Fruit fly (Drosophila melanogaster) whole organism, embryonic: ENCODE data around the gene Drsl1.
A peak's percentile ranks its signal among the peaks of the same experiment; 100 is the strongest.

Experiments used
- ATbp ChIP-seq: fragments of 200-800 bp; sonication (Bioruptor generic); optimal IDR thresholded peaks from 2 replicates; lab custom pipeline; 2017; ENCODE audit warnings: missing biosample characterization, mild to moderate bottlenecking, missing genetic modification characterization, missing genetic modification reagents
- Aef1 ChIP-seq: fragments of 200-800 bp; sonication (Bioruptor generic); IDR thresholded peaks from 3 replicates; pipeline ENCODE4 v1.3.6; 2022; ENCODE audit warnings: missing biosample characterization, missing genetic modification characterization
- Atf3 ChIP-seq: fragments of 200-800 bp; sonication (Bioruptor generic); optimal IDR thresholded peaks from 3 replicates; lab custom pipeline; 2016; ENCODE audit warnings: missing biosample characterization, missing genetic modification characterization
- BtbVII ChIP-seq: fragments of 200-800 bp; sonication (Bioruptor generic); optimal IDR thresholded peaks from 3 replicates; lab custom pipeline; 2017; ENCODE audit warnings: missing biosample characterization, mild to moderate bottlenecking, missing genetic modification characterization
- CG10543 ChIP-seq: fragments of 200-800 bp; sonication (Bioruptor generic); optimal IDR thresholded peaks from 3 replicates; lab custom pipeline; 2017; ENCODE audit warnings: missing biosample characterization, mild to moderate bottlenecking, missing genetic modification characterization, moderate library complexity
- CG1529 ChIP-seq: fragments of 200-800 bp; sonication (Bioruptor generic); optimal IDR thresholded peaks from 3 replicates; lab custom pipeline; 2018; ENCODE audit warnings: missing biosample characterization, missing genetic modification characterization
- CG1602 ChIP-seq: fragments of 200-800 bp; sonication (Bioruptor generic); optimal IDR thresholded peaks from 3 replicates; lab custom pipeline; 2016; ENCODE audit warnings: missing biosample characterization, missing genetic modification characterization
- CG1603 ChIP-seq: fragments of 200-800 bp; sonication (Bioruptor generic); optimal IDR thresholded peaks from 2 replicates; lab custom pipeline; 2019; ENCODE audit warnings: missing biosample characterization, mild to moderate bottlenecking, missing genetic modification characterization, moderate library complexity
- CG16779 ChIP-seq: fragments of 200-800 bp; sonication (Bioruptor generic); IDR thresholded peaks from 2 replicates; pipeline ENCODE4 v1.3.6; 2022; ENCODE audit warnings: missing biosample characterization, missing genetic modification characterization
- CG17359 ChIP-seq: fragments of 200-800 bp; sonication (Bioruptor generic); optimal IDR thresholded peaks from 3 replicates; lab custom pipeline; 2018; ENCODE audit warnings: missing biosample characterization, mild to moderate bottlenecking, missing genetic modification characterization, moderate library complexity
- CG17385 ChIP-seq: fragments of 200-800 bp; sonication (Bioruptor generic); optimal IDR thresholded peaks from 3 replicates; lab custom pipeline; 2018; ENCODE audit warnings: missing biosample characterization, mild to moderate bottlenecking, missing genetic modification characterization
- CG18599 ChIP-seq: fragments of 200-800 bp; sonication (Bioruptor generic); optimal IDR thresholded peaks from 3 replicates; lab custom pipeline; 2017; ENCODE audit warnings: missing biosample characterization, missing genetic modification characterization, mild to moderate bottlenecking, moderate library complexity, missing genetic modification reagents
- CG2889 ChIP-seq: fragments of 200-800 bp; sonication (Bioruptor generic); IDR thresholded peaks from 3 replicates; pipeline ENCODE4 v1.3.6; 2022; ENCODE audit warnings: missing biosample characterization, missing genetic modification characterization
- CG33213 ChIP-seq: fragments of 200-800 bp; sonication (Bioruptor generic); optimal IDR thresholded peaks from 3 replicates; lab custom pipeline; 2016; ENCODE audit warnings: missing biosample characterization, missing genetic modification characterization
- CG3407 ChIP-seq: fragments of 200-800 bp; sonication (Bioruptor generic); optimal IDR thresholded peaks from 2 replicates; lab custom pipeline; 2018; ENCODE audit warnings: missing biosample characterization, mild to moderate bottlenecking, missing genetic modification characterization
- CG3726 ChIP-seq: fragments of 200-800 bp; sonication (Bioruptor generic); IDR thresholded peaks from 3 replicates; pipeline ENCODE4, ENCODE4 v1.3.6; 2022; ENCODE audit warnings: missing biosample characterization, missing genetic modification characterization
- CG42726 ChIP-seq: fragments of 200-800 bp; sonication (Bioruptor generic); IDR thresholded peaks from 2 replicates; pipeline ENCODE4 v1.3.6; 2022; ENCODE audit warnings: missing biosample characterization, missing genetic modification characterization; ENCODE audit not compliant: partially characterized antibody
- CG43689 ChIP-seq: fragments of 200-800 bp; sonication (Bioruptor generic); IDR thresholded peaks from 2 replicates; pipeline ENCODE4 v1.3.6; 2022; ENCODE audit warnings: missing biosample characterization, missing genetic modification characterization
- CG6654 ChIP-seq: fragments of 200-800 bp; sonication (Bioruptor generic); optimal IDR thresholded peaks from 2 replicates; lab custom pipeline; 2017; ENCODE audit warnings: missing biosample characterization, mild to moderate bottlenecking, missing genetic modification characterization
- CG7271 ChIP-seq: fragments of 200-800 bp; sonication (Bioruptor generic); optimal IDR thresholded peaks from 2 replicates; lab custom pipeline; 2018; ENCODE audit warnings: missing biosample characterization, mild to moderate bottlenecking, missing genetic modification characterization, moderate library complexity
- CG8388 ChIP-seq: fragments of 200-800 bp; sonication (Bioruptor generic); optimal IDR thresholded peaks from 2 replicates; lab custom pipeline; 2019; ENCODE audit warnings: missing biosample characterization, mild to moderate bottlenecking, missing genetic modification characterization, moderate library complexity
- Dad ChIP-seq: fragments of 200-800 bp; sonication (Bioruptor generic); optimal IDR thresholded peaks from 3 replicates; lab custom pipeline; 2016; ENCODE audit warnings: missing biosample characterization, missing genetic modification characterization
- Dfd ChIP-seq, 2 experiments: fragments of >200 bp; optimal IDR thresholded peaks; 2 replicates each; lab custom pipeline; 2017; ENCODE audit warnings: missing biosample characterization in 2 of 2, missing genetic modification characterization in 2 of 2
- Dp ChIP-seq: fragments of 200-800 bp; sonication (Bioruptor generic); optimal IDR thresholded peaks from 2 replicates; lab custom pipeline; 2018; ENCODE audit warnings: missing biosample characterization, mild to moderate bottlenecking, missing genetic modification characterization, moderate library complexity
- Gug ChIP-seq: fragments of 200-800 bp; sonication (Bioruptor generic); IDR thresholded peaks from 4 replicates; pipeline ENCODE4 v1.3.6; 2022; ENCODE audit warnings: missing biosample characterization, missing genetic modification characterization
- Mrtf ChIP-seq: fragments of 200-800 bp; sonication (Bioruptor generic); IDR thresholded peaks from 3 replicates; pipeline ENCODE4 v1.3.6; 2022; ENCODE audit warnings: missing biosample characterization, missing genetic modification characterization
- NFAT ChIP-seq: fragments of 200-800 bp; sonication (Bioruptor generic); IDR thresholded peaks from 2 replicates; pipeline ENCODE4 v1.3.6; 2022; ENCODE audit warnings: missing biosample characterization, missing genetic modification characterization
- PHDP ChIP-seq: fragments of 200-800 bp; sonication (Bioruptor generic); optimal IDR thresholded peaks from 3 replicates; lab custom pipeline; 2018; ENCODE audit warnings: missing biosample characterization, mild to moderate bottlenecking, missing genetic modification characterization, moderate library complexity
- Rx ChIP-seq: fragments of 200-800 bp; sonication (Bioruptor generic); IDR thresholded peaks from 2 replicates; pipeline ENCODE4 v1.3.6; 2022; ENCODE audit warnings: missing biosample characterization, missing genetic modification characterization
- Xbp1 ChIP-seq: fragments of 200-800 bp; sonication (Bioruptor generic); optimal IDR thresholded peaks from 3 replicates; lab custom pipeline; 2016; ENCODE audit warnings: missing biosample characterization, mild to moderate bottlenecking, missing genetic modification characterization
- Xrp1 ChIP-seq: fragments of 200-800 bp; sonication (Bioruptor generic); IDR thresholded peaks from 2 replicates; pipeline ENCODE4 v1.3.6; 2022; ENCODE audit warnings: missing biosample characterization, missing genetic modification characterization
- ac ChIP-seq: fragments of 200-800 bp; sonication (Bioruptor generic); optimal IDR thresholded peaks from 3 replicates; lab custom pipeline; 2017; ENCODE audit warnings: missing biosample characterization, mild to moderate bottlenecking, missing genetic modification characterization
- az2 ChIP-seq: fragments of 200-800 bp; sonication (Bioruptor generic); optimal IDR thresholded peaks from 3 replicates; lab custom pipeline; 2016; ENCODE audit warnings: missing biosample characterization, missing genetic modification characterization
- crol ChIP-seq: fragments of 200-800 bp; sonication (Bioruptor generic); IDR thresholded peaks from 2 replicates; pipeline ENCODE4 v1.3.6; 2022; ENCODE audit warnings: missing biosample characterization, missing genetic modification characterization
- cwo ChIP-seq: fragments of 200-800 bp; sonication (Bioruptor generic); optimal IDR thresholded peaks from 3 replicates; lab custom pipeline; 2017; ENCODE audit warnings: missing biosample characterization, missing genetic modification characterization, mild to moderate bottlenecking, moderate library complexity, missing genetic modification reagents
- fru ChIP-seq: fragments of >200 bp; optimal IDR thresholded peaks from 2 replicates; lab custom pipeline; 2017
- gem ChIP-seq: fragments of 200-800 bp; sonication (Bioruptor generic); optimal IDR thresholded peaks from 2 replicates; lab custom pipeline; 2019; ENCODE audit warnings: missing biosample characterization, mild to moderate bottlenecking, missing genetic modification characterization, moderate library complexity
- grau ChIP-seq: fragments of 200-800 bp; optimal IDR thresholded peaks from 3 replicates; lab custom pipeline; 2019; ENCODE audit warnings: missing biosample characterization, mild to moderate bottlenecking, missing genetic modification characterization, moderate library complexity
- gro ChIP-seq: fragments of 200-800 bp; sonication (Bioruptor generic); optimal IDR thresholded peaks from 2 replicates; lab custom pipeline; 2016; ENCODE audit warnings: missing biosample characterization, missing genetic modification characterization
- hbn ChIP-seq: fragments of 200-800 bp; sonication (Bioruptor generic); IDR thresholded peaks from 2 replicates; pipeline ENCODE4 v1.3.6; 2022; ENCODE audit warnings: missing biosample characterization, missing genetic modification characterization; ENCODE audit not compliant: partially characterized antibody
- knrl ChIP-seq: fragments of 200-800 bp; sonication (Bioruptor generic); IDR thresholded peaks from 3 replicates; pipeline ENCODE4 v1.3.6; 2022; ENCODE audit warnings: missing biosample characterization, missing genetic modification characterization; ENCODE audit not compliant: partially characterized antibody
- mld ChIP-seq: fragments of 200-800 bp; sonication (Bioruptor generic); IDR thresholded peaks from 3 replicates; pipeline ENCODE4 v1.3.6; 2022; ENCODE audit warnings: missing biosample characterization, missing genetic modification characterization; ENCODE audit not compliant: partially characterized antibody
- nau ChIP-seq: fragments of 200-800 bp; sonication (Bioruptor generic); optimal IDR thresholded peaks from 3 replicates; lab custom pipeline; 2017; ENCODE audit warnings: missing biosample characterization, mild to moderate bottlenecking, missing genetic modification characterization, missing genetic modification reagents
- nerfin-1 ChIP-seq: fragments of 200-800 bp; sonication (Bioruptor generic); optimal IDR thresholded peaks from 3 replicates; lab custom pipeline; 2019; ENCODE audit warnings: missing biosample characterization, mild to moderate bottlenecking, missing genetic modification characterization, moderate library complexity
- nmo ChIP-seq: fragments of 200-800 bp; sonication (Bioruptor generic); optimal IDR thresholded peaks from 2 replicates; lab custom pipeline; 2018; ENCODE audit warnings: missing biosample characterization, mild to moderate bottlenecking, missing genetic modification characterization, moderate library complexity
- nom ChIP-seq: fragments of 200-800 bp; sonication (Bioruptor generic); optimal IDR thresholded peaks from 2 replicates; lab custom pipeline; 2017; ENCODE audit warnings: missing biosample characterization, missing genetic modification characterization, mild to moderate bottlenecking, moderate library complexity, missing genetic modification reagents
- pho ChIP-seq: fragments of 200-800 bp; sonication (Bioruptor generic); optimal IDR thresholded peaks from 2 replicates; lab custom pipeline; 2016; ENCODE audit warnings: missing biosample characterization, missing genetic modification characterization
- prd ChIP-seq, 3 experiments: fragments of >200 bp in 2 of 3; fragments of 200-800 bp in 1 of 3; sonication (Bioruptor generic) in 1 of 3; optimal IDR thresholded peaks in 2 of 3; IDR thresholded peaks in 1 of 3; 2 replicates in 2 of 3; 3 replicates in 1 of 3; pipeline versions ENCODE4 v1.3.6 to Lab custom; 2017 to 2022; ENCODE audit warnings: missing biosample characterization in 1 of 3, missing genetic modification characterization in 1 of 3
- sima ChIP-seq: fragments of 200-800 bp; sonication (Bioruptor generic); optimal IDR thresholded peaks from 2 replicates; lab custom pipeline; 2016; ENCODE audit warnings: missing biosample characterization, missing genetic modification characterization
- tgo ChIP-seq: fragments of 200-800 bp; sonication (Bioruptor generic); IDR thresholded peaks from 3 replicates; pipeline ENCODE4 v1.3.6; 2022; ENCODE audit warnings: missing biosample characterization, missing genetic modification characterization

Drsl1 gene

DNA sequence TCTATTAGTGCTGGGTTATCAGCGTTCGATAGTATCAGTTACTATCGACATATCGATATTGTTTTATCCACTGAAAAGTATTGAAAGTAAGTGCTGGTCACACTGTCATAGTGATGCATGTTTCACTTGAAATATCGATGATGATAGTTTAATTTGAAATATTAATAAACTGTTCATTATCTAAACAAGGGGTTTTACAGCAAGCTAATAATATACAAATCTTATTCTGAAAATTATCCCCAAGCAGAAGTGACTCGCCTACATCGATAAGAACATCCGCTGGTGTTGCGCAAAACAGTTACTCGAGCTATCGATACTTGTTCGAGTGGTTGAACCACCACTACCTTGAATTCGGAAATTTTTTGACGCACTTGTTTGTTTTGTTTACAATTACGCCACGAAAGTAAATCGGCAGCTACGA lies 16.4 kb downstream of the Drsl1 start, which contains the start of the genes PIG-C, CG12016 and Dpm2 (continued):
- TF ChIP-seq CG7271 (tag; lab: Kevin White, UChicago) (no peak), nom (GFP tag; lab: Kevin White, UChicago) (peak; percentile 24), nau (GFP tag; lab: Kevin White, UChicago) (no peak), CG10543 (GFP tag; lab: Kevin White, UChicago) (peak; percentile 76), NFAT (GFP tag; lab: Robert Waterston, UW) (peak; percentile 67), Atf3 (GFP tag; lab: Kevin White, UChicago) (peak; percentile 45), pho (peak; percentile 73), ac (no peak), cwo (GFP tag; lab: Kevin White, UChicago) (no peak), CG18599 (GFP tag; lab: Kevin White, UChicago) (peak; percentile 64), CG1602 (GFP tag; lab: Kevin White, UChicago) (peak; percentile 59), Xbp1 (peak; percentile 76), CG17359 (tag; lab: Kevin White, UChicago) (peak; percentile 48), CG1529 (GFP tag; lab: Kevin White, UChicago) (no peak), CG16779 (no peak), tgo (peak; percentile 65; the same call in 2 of the 3 replicates), grau (peak; percentile 77), nerfin-1 (peak; percentile 65), Dp (GFP tag; lab: Kevin White, UChicago) (peak; percentile 54), Dfd (GFP tag; optimal IDR thresholded peaks at IDR 0.05; lab: Kevin White, UChicago) (no peak), az2 (GFP tag; lab: Kevin White, UChicago) (peak; percentile 71), prd (optimal IDR thresholded peaks at IDR 0.05; lab: Kevin White, UChicago) (no peak), prd (GFP tag; IDR thresholded peaks at IDR 0.05; lab: Robert Waterston, UW) (peak; percentile 76), CG17385 (GFP tag; lab: Kevin White, UChicago) (no peak), Gug (peak; percentile 58; the same call in 2 of the 4 replicates), gem (no peak), CG3726 (GFP tag; lab: Robert Waterston, UW) (no peak), Xrp1 (GFP tag; lab: Robert Waterston, UW) (peak; percentile 53; the same call in 1 of the 2 replicates), Aef1 (GFP tag; lab: Robert Waterston, UW) (peak; percentile 44), CG33213 (peak; percentile 55), mld (peak; percentile 79; the same call in 2 of the 3 replicates), CG43689 (no peak), CG6654 (GFP tag; lab: Kevin White, UChicago) (no peak), Rx (GFP tag; lab: Robert Waterston, UW) (0 out of 2 replicates have a peak, but pooled peaks have one; percentile 26), BtbVII (GFP tag; lab: Kevin White, UChicago) (no peak), gro (peak; percentile 83), CG3407 (GFP tag; lab: Kevin White, UChicago) (peak; percentile 16), sima (GFP tag; lab: Kevin White, UChicago) (no peak), CG2889 (GFP tag; lab: Robert Waterston, UW) (0 out of 3 replicates have a peak, but pooled peaks have one; percentile 38), CG8388 (peak; percentile 30), hbn (GFP tag; lab: Robert Waterston, UW) (peak; percentile 95), Mrtf (GFP tag; lab: Robert Waterston, UW) (no peak), Dad (GFP tag; lab: Kevin White, UChicago) (peak; percentile 57), nmo (GFP tag; lab: Kevin White, UChicago) (peak; percentile 88), knrl (GFP tag; lab: Robert Waterston, UW) (peak; percentile 98), CG1603 (tag; lab: Kevin White, UChicago) (no peak), PHDP (peak; percentile 58), ATbp (no peak), CG42726 (GFP tag; lab: Robert Waterston, UW) (peak; percentile 95), crol (GFP tag; lab: Robert Waterston, UW) (no peak), fru (lab: Kevin White, UChicago) (no peak)
